Worm (Caenorhabditis elegans): Measurements from ENCODE around the gene C06E8.5.

ce11 chrIII:6993179-6993578 is 12.1 kb downstream of the C06E8.5 start:
- TF ChIP-seq F26F4.8 (GFP tag; conservative IDR thresholded peaks at IDR 0.05) (no peak), ceh-44 (GFP tag; IDR thresholded peaks at IDR 0.05) (no peak)
